Fruit fly (Drosophila melanogaster) whole organism, embryonic: ENCODE results near the gene Rtnl1.

Experiments
- Bgb ChIP-seq: fragments of 200-800 bp; sonication (Bioruptor generic); IDR thresholded peaks from 2 replicates; pipeline ENCODE4 v1.3.6; 2022; ENCODE audit warnings: missing biosample characterization, missing genetic modification characterization; ENCODE audit not compliant: partially characterized antibody
- CG12299 ChIP-seq: fragments of 200-800 bp; sonication (Bioruptor generic); optimal IDR thresholded peaks from 2 replicates; lab custom pipeline; 2018; ENCODE audit warnings: missing biosample characterization, mild to moderate bottlenecking, missing genetic modification characterization
- CG12659 ChIP-seq: fragments of 200-800 bp; sonication (Bioruptor generic); optimal IDR thresholded peaks from 3 replicates; lab custom pipeline; 2017; ENCODE audit warnings: mild to moderate bottlenecking, missing biosample characterization, missing genetic modification reagents, missing genetic modification characterization
- CG15696 ChIP-seq: fragments of 200-800 bp; sonication (Bioruptor generic); optimal IDR thresholded peaks from 2 replicates; lab custom pipeline; 2019; ENCODE audit warnings: missing biosample characterization, mild to moderate bottlenecking, missing genetic modification characterization, moderate library complexity
- CG17361 ChIP-seq: fragments of 200-800 bp; sonication (Bioruptor generic); IDR thresholded peaks from 3 replicates; pipeline ENCODE4 v1.3.6; 2022; ENCODE audit warnings: missing biosample characterization, missing genetic modification characterization
- CG18619 ChIP-seq: fragments of 200-800 bp; sonication (Bioruptor generic); optimal IDR thresholded peaks from 3 replicates; lab custom pipeline; 2017; ENCODE audit warnings: missing biosample characterization, mild to moderate bottlenecking, missing genetic modification characterization
- CG2678 ChIP-seq: fragments of 200-800 bp; sonication (Bioruptor generic); optimal IDR thresholded peaks from 3 replicates; lab custom pipeline; 2019; ENCODE audit warnings: missing biosample characterization, mild to moderate bottlenecking, missing genetic modification characterization, moderate library complexity
- CG32532 ChIP-seq: fragments of 200-800 bp; sonication (Bioruptor generic); IDR thresholded peaks from 2 replicates; pipeline ENCODE4 v1.3.6; 2022; ENCODE audit warnings: missing biosample characterization, missing genetic modification characterization
- CG32772 ChIP-seq: fragments of 200-800 bp; sonication (Bioruptor generic); IDR thresholded peaks from 2 replicates; pipeline ENCODE4 v1.3.6; 2022; ENCODE audit warnings: missing biosample characterization, missing genetic modification characterization
- CG33213 ChIP-seq: fragments of 200-800 bp; sonication (Bioruptor generic); optimal IDR thresholded peaks from 3 replicates; lab custom pipeline; 2016; ENCODE audit warnings: missing biosample characterization, missing genetic modification characterization
- CG3407 ChIP-seq: fragments of 200-800 bp; sonication (Bioruptor generic); optimal IDR thresholded peaks from 2 replicates; lab custom pipeline; 2018; ENCODE audit warnings: missing biosample characterization, mild to moderate bottlenecking, missing genetic modification characterization
- CG3847 ChIP-seq: fragments of 200-800 bp; sonication (Bioruptor generic); IDR thresholded peaks from 2 replicates; pipeline ENCODE4 v1.3.6; 2022; ENCODE audit warnings: missing biosample characterization, missing genetic modification characterization
- CG43689 ChIP-seq: fragments of 200-800 bp; sonication (Bioruptor generic); IDR thresholded peaks from 2 replicates; pipeline ENCODE4 v1.3.6; 2022; ENCODE audit warnings: missing biosample characterization, missing genetic modification characterization
- CG4617 ChIP-seq: fragments of 200-800 bp; sonication (Bioruptor generic); optimal IDR thresholded peaks from 3 replicates; lab custom pipeline; 2016; ENCODE audit warnings: missing biosample characterization, missing genetic modification characterization, borderline replicate concordance
- CG4820 ChIP-seq: fragments of 200-800 bp; sonication (Bioruptor generic); optimal IDR thresholded peaks from 3 replicates; lab custom pipeline; 2016; ENCODE audit warnings: missing biosample characterization, missing genetic modification characterization
- CG5245 ChIP-seq: fragments of 200-800 bp; sonication (Bioruptor generic); optimal IDR thresholded peaks from 3 replicates; lab custom pipeline; 2016; ENCODE audit warnings: missing biosample characterization, missing genetic modification characterization
- CG5953 ChIP-seq: fragments of 200-800 bp; sonication (Bioruptor generic); IDR thresholded peaks from 2 replicates; pipeline ENCODE4 v1.3.6; 2022; ENCODE audit warnings: missing biosample characterization, missing genetic modification characterization
- CG6854 ChIP-seq: fragments of 200-800 bp; sonication (Bioruptor generic); optimal IDR thresholded peaks from 3 replicates; lab custom pipeline; 2017; ENCODE audit warnings: missing biosample characterization, mild to moderate bottlenecking, missing genetic modification characterization
- CG7556 ChIP-seq: fragments of 200-800 bp; sonication (Bioruptor generic); optimal IDR thresholded peaks from 2 replicates; lab custom pipeline; 2017; ENCODE audit warnings: missing biosample characterization, mild to moderate bottlenecking, missing genetic modification characterization
- CG7839 ChIP-seq: fragments of 200-800 bp; sonication (Bioruptor generic); optimal IDR thresholded peaks from 3 replicates; lab custom pipeline; 2018; ENCODE audit warnings: missing biosample characterization, mild to moderate bottlenecking, missing genetic modification characterization, moderate library complexity
- CG9932 ChIP-seq: fragments of 200-800 bp; sonication (Bioruptor generic); IDR thresholded peaks from 2 replicates; pipeline ENCODE4 v1.3.6; 2022; ENCODE audit warnings: missing biosample characterization, missing genetic modification characterization
- CTCF ChIP-seq: fragments of 200-800 bp; sonication (Bioruptor generic); optimal IDR thresholded peaks from 2 replicates; lab custom pipeline; 2017; ENCODE audit warnings: missing biosample characterization, mild to moderate bottlenecking, missing genetic modification characterization, moderate library complexity
- Elba2 ChIP-seq: fragments of 200-800 bp; sonication (Bioruptor generic); optimal IDR thresholded peaks from 3 replicates; lab custom pipeline; 2016; ENCODE audit warnings: missing biosample characterization, missing genetic modification characterization
- Ets65A ChIP-seq: fragments of 200-800 bp; sonication (Bioruptor generic); peaks from one replicate; lab custom pipeline; 2016; ENCODE audit warnings: missing biosample characterization, missing genetic modification characterization
- Fer2 ChIP-seq: fragments of 200-800 bp; sonication (Bioruptor generic); optimal IDR thresholded peaks from 2 replicates; lab custom pipeline; 2018; ENCODE audit warnings: missing biosample characterization, mild to moderate bottlenecking, missing genetic modification characterization, moderate library complexity
- H2.0 ChIP-seq: fragments of 200-800 bp; sonication (Bioruptor generic); IDR thresholded peaks from 2 replicates; pipeline ENCODE4 v1.3.6; 2022; ENCODE audit warnings: missing biosample characterization, missing genetic modification characterization
- HLH3B ChIP-seq: fragments of 200-800 bp; sonication (Bioruptor generic); IDR thresholded peaks from 2 replicates; pipeline ENCODE4 v1.3.6; 2022; ENCODE audit warnings: missing biosample characterization, missing genetic modification characterization
- HmgD ChIP-seq: fragments of 200-800 bp; sonication (Bioruptor generic); optimal IDR thresholded peaks from 3 replicates; lab custom pipeline; 2016; ENCODE audit warnings: missing biosample characterization, missing genetic modification characterization
- Hsf ChIP-seq: fragments of 200-800 bp; sonication (Bioruptor generic); optimal IDR thresholded peaks from 3 replicates; lab custom pipeline; 2016; ENCODE audit warnings: missing biosample characterization, missing genetic modification characterization
- Neu2 ChIP-seq: fragments of 200-800 bp; sonication (Bioruptor generic); optimal IDR thresholded peaks from 3 replicates; lab custom pipeline; 2016; ENCODE audit warnings: missing biosample characterization, missing genetic modification characterization, borderline replicate concordance
- Nf-YB ChIP-seq: fragments of 200-800 bp; sonication (Bioruptor generic); optimal IDR thresholded peaks from 3 replicates; lab custom pipeline; 2019; ENCODE audit warnings: missing biosample characterization, mild to moderate bottlenecking, missing genetic modification characterization, moderate library complexity
- Sry-β ChIP-seq: fragments of 200-800 bp; sonication (Bioruptor generic); optimal IDR thresholded peaks from 2 replicates; lab custom pipeline; 2018; ENCODE audit warnings: missing biosample characterization, mild to moderate bottlenecking, missing genetic modification characterization, moderate library complexity
- Vsx1 ChIP-seq: fragments of 200-800 bp; sonication (Bioruptor generic); optimal IDR thresholded peaks from 2 replicates; lab custom pipeline; 2017; ENCODE audit warnings: missing biosample characterization, mild to moderate bottlenecking, missing genetic modification characterization, missing genetic modification reagents
- al ChIP-seq: fragments of 200-800 bp; sonication (Bioruptor generic); IDR thresholded peaks from 2 replicates; pipeline ENCODE4 v1.3.6; 2022; ENCODE audit warnings: missing biosample characterization, missing genetic modification characterization
- ara ChIP-seq: fragments of 200-800 bp; sonication (Bioruptor generic); IDR thresholded peaks from 2 replicates; pipeline ENCODE4 v1.3.6; 2022; ENCODE audit warnings: missing biosample characterization, missing genetic modification characterization
- ato ChIP-seq: fragments of 200-800 bp; sonication (Bioruptor generic); IDR thresholded peaks from 2 replicates; pipeline ENCODE4 v1.3.6; 2022; ENCODE audit warnings: missing biosample characterization, missing genetic modification characterization; ENCODE audit not compliant: partially characterized antibody
- az2 ChIP-seq: fragments of 200-800 bp; sonication (Bioruptor generic); optimal IDR thresholded peaks from 3 replicates; lab custom pipeline; 2016; ENCODE audit warnings: missing biosample characterization, missing genetic modification characterization
- crc ChIP-seq: fragments of 200-800 bp; sonication (Bioruptor generic); optimal IDR thresholded peaks from 2 replicates; lab custom pipeline; 2016; ENCODE audit warnings: missing biosample characterization, missing genetic modification characterization
- ham ChIP-seq: fragments of 200-800 bp; sonication (Bioruptor generic); IDR thresholded peaks from 2 replicates; pipeline ENCODE4 v1.3.6; 2022; ENCODE audit warnings: missing biosample characterization, missing genetic modification characterization
- hkb ChIP-seq, 2 experiments: fragments of 200-800 bp in 1 of 2; fragments of >200 bp in 1 of 2; sonication (Bioruptor generic) in 1 of 2; IDR thresholded peaks in 1 of 2; optimal IDR thresholded peaks in 1 of 2; 2 replicates each; pipeline versions ENCODE4 v1.3.6 to Lab custom; 2017 to 2022; ENCODE audit warnings: missing biosample characterization in 1 of 2, missing genetic modification characterization in 1 of 2
- inv ChIP-seq: fragments of 200-800 bp; sonication (Bioruptor generic); IDR thresholded peaks from 2 replicates; pipeline ENCODE4 v1.3.6; 2022; ENCODE audit warnings: missing biosample characterization, missing genetic modification characterization; ENCODE audit not compliant: partially characterized antibody
- ken ChIP-seq: fragments of 200-800 bp; sonication (Bioruptor generic); IDR thresholded peaks from 3 replicates; pipeline ENCODE4 v1.3.6; 2022; ENCODE audit warnings: missing biosample characterization, missing genetic modification characterization
- lov ChIP-seq, 2 experiments: fragments of 200-800 bp in 1 of 2; fragments of >200 bp in 1 of 2; sonication (Bioruptor generic) in 1 of 2; IDR thresholded peaks in 1 of 2; optimal IDR thresholded peaks in 1 of 2; 2 replicates in 1 of 2; 3 replicates in 1 of 2; pipeline versions ENCODE4 v1.3.6 to Lab custom; 2017 to 2022; ENCODE audit warnings: missing biosample characterization in 1 of 2, missing genetic modification characterization in 1 of 2
- seq ChIP-seq: fragments of 200-800 bp; sonication (Bioruptor generic); IDR thresholded peaks from 2 replicates; pipeline ENCODE4 v1.3.6; 2022; ENCODE audit warnings: missing biosample characterization, missing genetic modification characterization
- sim ChIP-seq: fragments of 200-800 bp; sonication (Bioruptor generic); IDR thresholded peaks from 2 replicates; pipeline ENCODE4 v1.3.6; 2022; ENCODE audit warnings: missing biosample characterization, missing genetic modification characterization
- slbo ChIP-seq: fragments of 200-800 bp; sonication (Bioruptor generic); IDR thresholded peaks from 2 replicates; pipeline ENCODE4 v1.3.6; 2022; ENCODE audit warnings: missing biosample characterization, missing genetic modification characterization
- stc ChIP-seq: fragments of 200-800 bp; sonication (Bioruptor generic); IDR thresholded peaks from 2 replicates; pipeline ENCODE4 v1.3.6; 2022; ENCODE audit warnings: missing biosample characterization, missing genetic modification characterization
- tup ChIP-seq: fragments of 200-800 bp; sonication (Bioruptor generic); optimal IDR thresholded peaks from 2 replicates; lab custom pipeline; 2016; ENCODE audit warnings: missing biosample characterization, mild to moderate bottlenecking, missing genetic modification characterization, moderate library complexity
- zfh2 ChIP-seq: fragments of 200-800 bp; sonication (Bioruptor generic); optimal IDR thresholded peaks from 2 replicates; lab custom pipeline; 2016; ENCODE audit warnings: missing biosample characterization, missing genetic modification characterization

The Rtnl1 gene

DNA sequence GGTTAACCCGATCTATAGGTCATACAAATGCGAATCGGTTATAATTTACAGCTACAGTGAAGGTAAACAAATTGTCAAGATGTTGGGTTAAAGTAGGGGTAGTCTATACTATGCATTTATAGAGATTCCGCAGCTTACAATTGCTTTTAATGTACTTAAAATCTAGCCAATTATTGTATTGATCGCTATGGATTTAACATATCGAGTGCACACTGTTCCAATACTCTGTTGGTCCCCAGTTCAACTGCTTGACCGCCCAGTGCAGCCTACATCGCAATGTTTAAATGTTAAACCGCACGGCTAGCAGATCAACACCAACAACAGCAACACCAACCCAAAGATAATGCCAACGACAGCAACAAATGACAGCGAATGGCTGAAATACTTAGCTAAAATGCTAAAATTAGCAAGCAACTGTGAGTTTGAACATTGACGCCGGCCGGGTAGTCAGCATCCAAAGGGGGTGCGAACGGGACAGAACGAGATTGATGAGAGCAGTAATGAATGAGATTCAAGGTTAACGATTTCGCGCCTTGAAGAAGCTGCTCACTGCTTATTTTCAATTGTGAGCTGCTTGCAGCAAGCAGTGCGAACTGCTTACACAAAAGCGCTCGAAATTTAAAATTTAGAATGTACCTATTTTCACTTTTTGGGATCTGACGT, 8.5 kb downstream of the Rtnl1 start (continued):
- TF ChIP-seq CG9932 (GFP tag; lab: Robert Waterston, UW) (peak; percentile 4; the same call in 1 of the 2 replicates), Vsx1 (GFP tag; lab: Kevin White, UChicago) (no peak), CG12659 (GFP tag; lab: Kevin White, UChicago) (no peak), tup (no peak), CG17361 (peak; percentile 5; the same call in 1 of the 3 replicates), Sry-β (GFP tag; lab: Kevin White, UChicago) (no peak), CTCF (GFP tag; lab: Kevin White, UChicago) (peak; percentile 33), sim (GFP tag; lab: Robert Waterston, UW) (no peak), CG33213 (GFP tag; lab: Kevin White, UChicago) (no peak), CG3847 (GFP tag; lab: Robert Waterston, UW) (no peak), CG6854 (GFP tag; lab: Kevin White, UChicago) (no peak), Bgb (GFP tag; lab: Robert Waterston, UW) (peak; percentile 69), HLH3B (GFP tag; lab: Robert Waterston, UW) (no peak), Elba2 (GFP tag; lab: Kevin White, UChicago) (no peak), HmgD (GFP tag; lab: Kevin White, UChicago) (peak; percentile 81), ham (GFP tag; lab: Robert Waterston, UW) (no peak), az2 (GFP tag; lab: Kevin White, UChicago) (no peak), crc (GFP tag; lab: Kevin White, UChicago) (no peak), CG5245 (no peak), CG32772 (GFP tag; lab: Robert Waterston, UW) (peak; percentile 47; the same call in 1 of the 2 replicates), seq (GFP tag; lab: Robert Waterston, UW) (no peak), slbo (GFP tag; lab: Robert Waterston, UW) (peak; percentile 67), ken (GFP tag; lab: Robert Waterston, UW) (peak; percentile 28; the same call in 1 of the 3 replicates), al (0 out of 2 replicates have a peak, but pooled peaks have one; percentile 25), CG7556 (GFP tag; lab: Kevin White, UChicago) (no peak), Hsf (GFP tag; lab: Kevin White, UChicago) (no peak), lov (optimal IDR thresholded peaks at IDR 0.05; lab: Kevin White, UChicago) (no peak), lov (GFP tag; IDR thresholded peaks at IDR 0.05; lab: Robert Waterston, UW) (peak; percentile 73; the same call in 2 of the 3 replicates), CG7839 (tag; lab: Kevin White, UChicago) (no peak), CG5953 (GFP tag; lab: Robert Waterston, UW) (peak; percentile 52; the same call in 1 of the 2 replicates), CG18619 (no peak), CG12299 (tag; lab: Kevin White, UChicago) (no peak), ara (GFP tag; lab: Robert Waterston, UW) (peak; percentile 60), CG2678 (no peak), CG32532 (GFP tag; lab: Robert Waterston, UW) (peak; percentile 50), CG4820 (GFP tag; lab: Kevin White, UChicago) (no peak), H2.0 (peak; percentile 65; the same call in 1 of the 2 replicates), CG15696 (tag; lab: Kevin White, UChicago) (no peak), zfh2 (GFP tag; lab: Kevin White, UChicago) (no peak), CG4617 (no peak), ato (GFP tag; lab: Robert Waterston, UW) (no peak), Nf-YB (GFP tag; lab: Kevin White, UChicago) (no peak), CG43689 (GFP tag; lab: Robert Waterston, UW) (no peak), stc (GFP tag; lab: Robert Waterston, UW) (no peak; the same call in 1 of the 2 replicates), CG3407 (GFP tag; lab: Kevin White, UChicago) (no peak), inv (GFP tag; lab: Robert Waterston, UW) (0 out of 2 replicates have a peak, but pooled peaks have one; percentile 10), Neu2 (no peak), Ets65A (GFP tag; lab: Kevin White, UChicago) (peak; percentile 73), hkb (optimal IDR thresholded peaks at IDR 0.05; lab: Kevin White, UChicago) (peak; percentile 41), hkb (GFP tag; IDR thresholded peaks at IDR 0.05; lab: Robert Waterston, UW) (no peak), Fer2 (tag; lab: Kevin White, UChicago) (no peak)
